Worm (Caenorhabditis elegans) whole organism, L1 larva: Measurements from ENCODE around the gene C33C12.1.

Experiments used
- C04F5.9 ChIP-seq: sonication (generic microtip); optimal IDR thresholded peaks from 2 replicates; lab custom pipeline; 2016; ENCODE audit warnings: missing genetic modification characterization, missing compliant biosample characterization
- C16A3.4 ChIP-seq: fragments of 150-350 bp; optimal IDR thresholded peaks from 2 replicates; lab custom pipeline; 2014; ENCODE audit warnings: missing biosample characterization, missing genetic modification characterization
- C34B4.2 ChIP-seq: sonication (generic microtip); optimal IDR thresholded peaks from 2 replicates; lab custom pipeline; 2017; ENCODE audit warnings: mild to moderate bottlenecking, missing genetic modification characterization, missing compliant biosample characterization
- F16B12.6 ChIP-seq: fragments of 150-350 bp; optimal IDR thresholded peaks from 2 replicates; lab custom pipeline; 2014; ENCODE audit warnings: missing biosample characterization, missing genetic modification characterization
- aha-1 ChIP-seq: fragments of 150-350 bp; optimal IDR thresholded peaks from 2 replicates; lab custom pipeline; 2014; ENCODE audit warnings: missing biosample characterization, missing genetic modification characterization
- alr-1 ChIP-seq: fragments of 200-800 bp; sonication (Bioruptor generic); optimal IDR thresholded peaks from 2 replicates; lab custom pipeline; 2018; ENCODE audit warnings: borderline replicate concordance, mild to moderate bottlenecking, missing genetic modification characterization, missing compliant biosample characterization
- blmp-1 ChIP-seq: fragments of 150-350 bp; optimal IDR thresholded peaks from 2 replicates; lab custom pipeline; 2014; ENCODE audit warnings: missing biosample characterization, missing genetic modification characterization
- ceh-82 ChIP-seq, 3 experiments: fragments of 150-350 bp in 1 of 3; sonication (generic microtip) in 2 of 3; optimal IDR thresholded peaks; 2 replicates each; lab custom pipeline; 2014 to 2017; ENCODE audit warnings: missing biosample characterization in 3 of 3, missing genetic modification characterization in 3 of 3
- dpl-1 ChIP-seq, 3 experiments: fragments of 150-350 bp in 2 of 3; sonication (generic microtip) in 1 of 3; optimal IDR thresholded peaks; 2 replicates each; lab custom pipeline; 2014 to 2017; ENCODE audit warnings: missing biosample characterization in 3 of 3, missing genetic modification characterization in 3 of 3, missing genetic modification reagents in 3 of 3
- dsc-1 ChIP-seq: sonication (generic microtip); optimal IDR thresholded peaks from 2 replicates; lab custom pipeline; 2016; ENCODE audit warnings: mild to moderate bottlenecking, missing genetic modification characterization, missing compliant biosample characterization
- efl-1 ChIP-seq, 4 experiments: fragments of 150-350 bp; optimal IDR thresholded peaks in 3 of 4; peaks in 1 of 4; 1 replicate in 1 of 4; 2 replicates in 3 of 4; lab custom pipeline; 2014; ENCODE audit warnings: missing biosample characterization in 2 of 4, missing genetic modification characterization in 2 of 4, missing genetic modification reagents in 2 of 4
- elt-3 ChIP-seq, 6 experiments: fragments of 150-350 bp in 1 of 6; sonication (generic microtip); optimal IDR thresholded peaks; 2 replicates each; lab custom pipeline; 2017 to 2018; ENCODE audit warnings: missing biosample characterization in 6 of 6, missing genetic modification characterization in 6 of 6, inconsistent platforms in 1 of 6
- ets-5 ChIP-seq: fragments of 200-800 bp; sonication (Bioruptor generic); IDR thresholded peaks from 2 replicates; pipeline ENCODE4 v1.3.6; 2022; ENCODE audit warnings: missing genetic modification characterization, missing compliant biosample characterization
- fkh-10 ChIP-seq: sonication (generic microtip); optimal IDR thresholded peaks from 2 replicates; lab custom pipeline; 2017; ENCODE audit warnings: missing biosample characterization, missing genetic modification reagents, missing genetic modification characterization
- fkh-4 ChIP-seq: sonication (generic microtip); optimal IDR thresholded peaks from 2 replicates; lab custom pipeline; 2016; ENCODE audit warnings: missing compliant biosample characterization, missing genetic modification characterization, borderline replicate concordance
- fkh-8 ChIP-seq: sonication (generic microtip); optimal IDR thresholded peaks from 2 replicates; lab custom pipeline; 2016; ENCODE audit warnings: mild to moderate bottlenecking, missing genetic modification characterization, missing compliant biosample characterization
- fos-1 ChIP-seq: fragments of 150-350 bp; optimal IDR thresholded peaks from 2 replicates; lab custom pipeline; 2014; ENCODE audit warnings: missing biosample characterization, missing genetic modification characterization
- hlh-17 ChIP-seq: fragments of 200-800 bp; sonication (Bioruptor generic); optimal IDR thresholded peaks from 2 replicates; lab custom pipeline; 2018; ENCODE audit warnings: missing genetic modification characterization, mild to moderate bottlenecking, missing compliant biosample characterization, moderate library complexity, borderline replicate concordance
- hpl-2 ChIP-seq: fragments of 150-350 bp; optimal IDR thresholded peaks from 2 replicates; lab custom pipeline; 2014; ENCODE audit warnings: missing biosample characterization, missing genetic modification reagents, missing genetic modification characterization
- lin-14 ChIP-seq: fragments of 200-800 bp; sonication (Bioruptor generic); optimal IDR thresholded peaks from 2 replicates; lab custom pipeline; 2018; ENCODE audit warnings: mild to moderate bottlenecking, missing genetic modification characterization, moderate library complexity, missing compliant biosample characterization
- lin-15B ChIP-seq: fragments of 150-350 bp; sonication (generic microtip); optimal IDR thresholded peaks from 3 replicates; lab custom pipeline; 2014; ENCODE audit warnings: missing biosample characterization, missing genetic modification characterization
- lin-39 ChIP-seq: fragments of 150-350 bp; optimal IDR thresholded peaks from 2 replicates; lab custom pipeline; 2014; ENCODE audit warnings: missing biosample characterization, missing genetic modification reagents, missing genetic modification characterization
- lsy-2 ChIP-seq, 2 experiments: fragments of 150-350 bp; optimal IDR thresholded peaks; 2 replicates each; lab custom pipeline; 2014; ENCODE audit warnings: missing biosample characterization in 2 of 2, missing genetic modification characterization in 2 of 2
- mab-9 ChIP-seq: fragments of 200-800 bp; sonication (Bioruptor generic); IDR thresholded peaks from 2 replicates; pipeline ENCODE4 v1.3.6; 2022; ENCODE audit warnings: missing genetic modification reagents, missing genetic modification characterization, missing compliant biosample characterization
- mdl-1 ChIP-seq, 2 experiments: fragments of 150-350 bp; optimal IDR thresholded peaks; 2 replicates each; lab custom pipeline; 2014 to 2017; ENCODE audit warnings: missing biosample characterization in 2 of 2, missing genetic modification characterization in 2 of 2, inconsistent platforms in 1 of 2
- mep-1 ChIP-seq: fragments of 150-350 bp; optimal IDR thresholded peaks from 2 replicates; lab custom pipeline; 2014; ENCODE audit warnings: missing biosample characterization, missing genetic modification characterization
- nhr-20 ChIP-seq: sonication (generic microtip); optimal IDR thresholded peaks from 2 replicates; lab custom pipeline; 2016; ENCODE audit warnings: mild to moderate bottlenecking, missing genetic modification characterization, missing compliant biosample characterization
- nhr-76 ChIP-seq: sonication (generic microtip); optimal IDR thresholded peaks from 2 replicates; lab custom pipeline; 2017; ENCODE audit warnings: missing biosample characterization, missing genetic modification characterization
- nhr-77 ChIP-seq: fragments of 150-350 bp; optimal IDR thresholded peaks from 2 replicates; lab custom pipeline; 2014; ENCODE audit warnings: missing biosample characterization, missing genetic modification characterization
- nhr-85 ChIP-seq: sonication (generic microtip); peaks from one replicate; lab custom pipeline; 2016; ENCODE audit warnings: missing genetic modification characterization, inconsistent platforms, missing compliant biosample characterization
- pag-3 ChIP-seq: sonication (generic microtip); optimal IDR thresholded peaks from 2 replicates; lab custom pipeline; 2017; ENCODE audit warnings: missing genetic modification characterization, mild to moderate bottlenecking, missing compliant biosample characterization, antibody characterized with exemption, borderline replicate concordance; ENCODE audit not compliant: insufficient read depth
- rnt-1 ChIP-seq: sonication (generic microtip); optimal IDR thresholded peaks from 2 replicates; lab custom pipeline; 2016; ENCODE audit warnings: mild to moderate bottlenecking, missing genetic modification characterization, moderate library complexity, missing compliant biosample characterization
- skn-1 ChIP-seq: fragments of 150-350 bp; optimal IDR thresholded peaks from 2 replicates; lab custom pipeline; 2014; ENCODE audit warnings: missing biosample characterization, missing genetic modification characterization
- snpc-4 ChIP-seq: fragments of 150-350 bp; optimal IDR thresholded peaks from 2 replicates; lab custom pipeline; 2014; ENCODE audit warnings: missing biosample characterization, missing genetic modification characterization
- sox-4 ChIP-seq: sonication (generic microtip); optimal IDR thresholded peaks from 2 replicates; lab custom pipeline; 2016; ENCODE audit warnings: missing genetic modification characterization, missing compliant biosample characterization
- swsn-7 ChIP-seq: sonication (generic microtip); optimal IDR thresholded peaks from 2 replicates; lab custom pipeline; 2016; ENCODE audit warnings: missing genetic modification characterization, missing compliant biosample characterization
- unc-98 ChIP-seq: fragments of 200-800 bp; sonication (Bioruptor generic); IDR thresholded peaks from 2 replicates; pipeline ENCODE4 v1.3.6; 2022; ENCODE audit warnings: missing genetic modification characterization, missing compliant biosample characterization
- xbp-1 ChIP-seq: sonication (generic microtip); optimal IDR thresholded peaks from 2 replicates; lab custom pipeline; 2016; ENCODE audit warnings: missing genetic modification characterization, missing compliant biosample characterization
- zag-1 ChIP-seq: fragments of 150-350 bp; optimal IDR thresholded peaks from 2 replicates; lab custom pipeline; 2014; ENCODE audit warnings: missing biosample characterization, missing genetic modification characterization

Gene C33C12.1

ce11 chrII:2204077-2204476, 6.0 kb downstream of the C33C12.1 start, which contains the start of gene Y59C2A.2 (continued):
- no peak for TF ChIP-seq hpl-2

DNA sequence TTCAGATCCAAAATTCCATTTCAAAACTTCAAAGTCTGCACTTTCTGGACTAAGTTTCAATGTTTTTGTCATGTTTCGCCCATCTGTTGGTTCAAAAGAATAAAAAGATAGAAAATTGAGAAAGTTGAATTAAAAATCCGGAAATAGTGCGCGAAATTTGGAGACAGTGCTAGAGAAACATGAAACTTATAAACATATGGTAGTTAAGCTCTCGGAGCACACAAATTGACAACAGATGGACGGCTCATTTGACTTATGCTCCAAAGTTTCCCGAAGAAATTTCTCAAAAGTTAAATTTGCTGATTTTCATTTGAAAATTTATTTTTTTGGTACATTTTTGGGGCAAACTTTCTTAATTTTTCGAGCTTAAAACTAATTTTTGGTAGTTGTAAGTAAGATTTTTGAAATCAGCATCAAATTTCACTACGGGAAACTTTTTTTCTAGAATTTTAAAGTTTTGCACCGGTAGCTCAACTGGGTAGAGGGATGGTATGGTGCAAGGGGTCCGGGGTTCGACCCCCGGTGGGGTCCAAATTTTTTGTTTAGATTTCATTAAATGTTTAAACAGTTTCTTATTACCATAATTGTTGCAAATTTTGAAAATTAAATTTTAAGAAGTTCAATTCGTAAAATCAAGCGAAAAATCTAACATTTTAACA, 8.2 kb downstream of the C33C12.1 start:
- TF ChIP-seq blmp-1 (no peak), fkh-4 (tag; lab: Kevin White, UChicago) (peak; percentile 78), dsc-1 (peak; percentile 94)

DNA sequence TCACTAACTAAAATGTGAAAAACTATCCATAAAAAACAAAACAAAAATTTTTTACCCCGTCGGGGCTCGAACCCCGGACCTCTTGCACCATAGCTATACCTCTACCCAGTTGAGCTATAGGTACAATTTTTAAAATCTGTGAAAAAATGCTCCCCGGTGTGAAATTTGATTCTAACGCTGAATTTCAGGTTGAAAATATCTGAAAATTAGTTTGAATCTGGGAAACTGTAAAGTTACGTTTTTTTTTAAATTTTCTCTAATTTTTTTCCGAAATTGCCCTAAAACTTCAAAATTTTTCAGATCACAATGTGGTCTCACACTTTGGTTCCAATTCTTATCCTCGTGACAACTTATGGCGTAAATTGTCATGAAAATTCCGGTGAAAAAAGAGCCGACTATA, 9.8 kb downstream of the C33C12.1 start, which contains the start of gene Y59C2A.1:
TSS of gene Y59C2A.1 (plus strand) at position 301 of the 400 bp plus-strand sequence.
- TF ChIP-seq sox-4 (tag; lab: Kevin White, UChicago): no peak

ce11 chrII:2215512-2215911, 17.5 kb downstream of the C33C12.1 start:
- no peak for TF ChIP-seq aha-1 (tag; lab: Kevin White, UChicago)
- no peak for TF ChIP-seq zag-1 (tag; lab: Kevin White, UChicago)
- no peak for TF ChIP-seq fkh-10 (GFP tag; lab: Kevin White, UChicago)
- TF ChIP-seq snpc-4 (tag; lab: Kevin White, UChicago): no peak
- TF ChIP-seq xbp-1 (tag; lab: Kevin White, UChicago): no peak
- no peak for TF ChIP-seq nhr-85
- TF ChIP-seq lin-39: no peak

ce11 chrII:2216940-2217664, 19.1 kb downstream of the C33C12.1 start:
- TF ChIP-seq nhr-20 (tag; lab: Kevin White, UChicago): no peak
- no peak for TF ChIP-seq pag-3 (tag; lab: Kevin White, UChicago)
- TF ChIP-seq skn-1 (tag; lab: Kevin White, UChicago): no peak
- TF ChIP-seq unc-98 (GFP tag; lab: Robert Waterston, UW): no peak
- TF ChIP-seq snpc-4 (tag; lab: Kevin White, UChicago): no peak

ce11 chrII:2219880-2220279, 21.8 kb downstream of the C33C12.1 start, which contains the start of gene Y59C2A.3:
Y59C2A.3 (minus strand) TSS chrII:2219921.
- TF ChIP-seq ceh-82 (tag; optimal IDR thresholded peaks at IDR 0.05; lab: Kevin White, UChicago): peak in 1 of 3 experiments; percentile 32
- TF ChIP-seq rnt-1 (tag; lab: Kevin White, UChicago): peak; percentile 40
- peak; percentile 27 for TF ChIP-seq dsc-1
- no peak for TF ChIP-seq alr-1 (tag; lab: Kevin White, UChicago)
- no peak for TF ChIP-seq ets-5 (GFP tag; lab: Robert Waterston, UW)
- TF ChIP-seq fkh-8 (tag; lab: Kevin White, UChicago): peak; percentile 73
- TF ChIP-seq hlh-17 (GFP tag; lab: Kevin White, UChicago): no peak
- TF ChIP-seq hpl-2: no peak
- peak; percentile 20 for TF ChIP-seq swsn-7 (tag; lab: Kevin White, UChicago)
- TF ChIP-seq mab-9 (GFP tag; lab: Robert Waterston, UW): no peak
- peak; percentile 80 for TF ChIP-seq lin-14
- TF ChIP-seq C16A3.4: no peak
- TF ChIP-seq C04F5.9 (tag; lab: Kevin White, UChicago): no peak
- no peak for TF ChIP-seq fos-1
- TF ChIP-seq dpl-1 (GFP tag; optimal IDR thresholded peaks at IDR 0.05; lab: Kevin White, UChicago): peak; percentile 16 to 60 (median 20)
- no peak for TF ChIP-seq unc-98 (GFP tag; lab: Robert Waterston, UW)
- TF ChIP-seq mep-1 (tag; lab: Kevin White, UChicago): peak; percentile 47
- no peak for TF ChIP-seq elt-3 (tag; optimal IDR thresholded peaks at IDR 0.05; lab: Kevin White, UChicago)
- TF ChIP-seq mdl-1 (tag; optimal IDR thresholded peaks at IDR 0.05; lab: Kevin White, UChicago): peak in 1 of 2 experiments; percentile 38
- peak; percentile 53 to 54 for TF ChIP-seq lsy-2 (tag; optimal IDR thresholded peaks at IDR 0.05; lab: Kevin White, UChicago)
- peak; percentile 52 to 56 for TF ChIP-seq efl-1 (optimal IDR thresholded peaks at IDR 0.05; lab: Kevin White, UChicago)
- peak; percentile 50 to 56 for TF ChIP-seq efl-1 (GFP tag; optimal IDR thresholded peaks at IDR 0.05 in 1 of 2; lab: Kevin White, UChicago)
- TF ChIP-seq C34B4.2 (tag; lab: Kevin White, UChicago): no peak
- no peak for TF ChIP-seq lin-39
- no peak for TF ChIP-seq nhr-20 (tag; lab: Kevin White, UChicago)
- TF ChIP-seq aha-1 (tag; lab: Kevin White, UChicago): no peak
- TF ChIP-seq nhr-77: no peak
- peak; percentile 13 for TF ChIP-seq F16B12.6 (tag; lab: Kevin White, UChicago)
- TF ChIP-seq nhr-76: no peak
- peak; percentile 25 for TF ChIP-seq lin-15B (tag; lab: Kevin White, UChicago)
